Fruit fly (Drosophila melanogaster) Kc167 (cell line): ENCODE results near the gene eIF4H2.

ENCODE experiments used
- Myc ChIP-seq: fragments of >200 bp; optimal IDR thresholded peaks from 2 replicates; lab custom pipeline; 2017; ENCODE audit warnings: missing external identifiers
- Sin3A ChIP-seq: fragments of >200 bp; optimal IDR thresholded peaks from 2 replicates; lab custom pipeline; 2018; ENCODE audit warnings: missing external identifiers
- h ChIP-seq: fragments of >200 bp; optimal IDR thresholded peaks from 3 replicates; lab custom pipeline; 2018; ENCODE audit warnings: missing external identifiers
- insv ChIP-seq: fragments of >200 bp; optimal IDR thresholded peaks from 3 replicates; lab custom pipeline; 2018; ENCODE audit warnings: missing external identifiers
- psq ChIP-seq: fragments of >200 bp; optimal IDR thresholded peaks from 2 replicates; lab custom pipeline; 2017; ENCODE audit warnings: missing external identifiers
- ttk ChIP-seq: sonication (Bioruptor generic); optimal IDR thresholded peaks from 2 replicates; lab custom pipeline; 2017; ENCODE audit warnings: missing external identifiers

The eIF4H2 gene

DNA sequence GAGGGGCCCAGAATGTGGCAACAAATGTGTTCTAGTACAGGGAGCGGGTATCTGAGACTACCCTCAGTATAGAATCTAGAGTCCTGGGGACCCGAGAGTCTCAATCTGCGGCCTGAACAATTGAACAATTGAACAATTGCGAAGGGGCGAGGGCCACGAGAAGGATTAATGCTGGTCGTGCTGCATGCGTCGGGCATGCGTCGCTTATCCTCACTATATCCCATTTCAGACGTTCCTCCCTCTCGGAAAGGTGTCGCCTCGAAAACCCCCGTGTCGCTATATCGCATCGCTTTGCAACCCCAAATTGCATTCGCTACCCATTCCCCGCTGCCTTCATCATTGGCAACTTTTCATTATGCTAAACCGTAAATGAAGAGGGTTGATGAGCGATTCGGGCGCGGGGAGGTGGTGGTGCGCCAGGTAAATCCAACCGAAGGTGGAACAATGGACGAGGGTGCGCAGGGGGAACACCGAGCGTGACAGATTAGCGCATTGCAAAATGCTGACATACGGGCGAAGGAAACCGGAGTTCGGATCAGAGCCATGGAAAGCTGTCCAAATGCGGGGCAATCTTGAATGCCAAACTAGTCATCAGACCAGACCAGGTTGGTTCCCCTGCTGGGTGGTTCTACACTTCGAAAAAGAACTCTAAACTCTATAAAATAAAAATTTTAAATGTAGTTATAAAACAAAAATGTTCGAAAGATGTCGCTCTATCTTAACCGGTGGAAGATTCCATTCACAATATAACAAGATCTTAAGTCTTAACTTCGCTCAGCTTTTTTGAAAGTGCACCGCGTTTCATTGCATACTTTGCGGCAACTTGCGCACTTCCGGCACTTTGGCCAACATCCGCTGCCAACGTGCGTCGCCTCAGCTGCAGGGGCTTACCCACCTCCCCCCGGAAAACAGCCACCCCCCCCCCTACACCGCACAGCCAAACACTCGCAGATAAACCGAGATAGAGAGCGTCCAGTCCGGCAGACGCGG, 33.1 kb downstream of the eIF4H2 start:
- no peak for TF ChIP-seq h
- TF ChIP-seq insv (lab: Kevin White, UChicago): no peak
- TF ChIP-seq ttk (lab: Kevin White, UChicago): no peak
- TF ChIP-seq psq (lab: Kevin White, UChicago): no peak
- no peak for TF ChIP-seq Sin3A (lab: Kevin White, UChicago)
- TF ChIP-seq Myc: no peak

DNA sequence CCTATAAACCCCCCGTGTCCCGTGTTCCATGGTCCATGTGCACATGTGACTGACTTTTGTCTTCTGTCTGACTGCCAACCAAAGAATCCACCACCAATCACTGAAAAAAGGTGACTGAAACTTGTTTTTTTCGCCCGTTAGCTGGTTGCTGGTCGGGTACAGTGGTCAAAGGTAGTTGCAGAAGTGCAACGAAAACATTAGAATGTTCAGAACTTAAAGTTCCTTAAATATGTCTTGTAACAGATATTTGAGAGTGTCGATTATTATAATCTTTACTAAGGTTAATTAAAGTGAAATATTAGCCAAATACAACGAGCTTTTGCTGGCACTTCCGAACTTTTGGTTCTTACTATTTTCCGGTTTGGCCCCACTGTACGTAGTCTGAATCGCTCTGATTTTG, 35.3 kb downstream of the eIF4H2 start:
- TF ChIP-seq psq (lab: Kevin White, UChicago) (no peak), h (no peak), insv (lab: Kevin White, UChicago) (no peak), Sin3A (lab: Kevin White, UChicago) (no peak), Myc (no peak), ttk (lab: Kevin White, UChicago) (no peak)

- TF ChIP-seq Myc (no peak), insv (lab: Kevin White, UChicago) (no peak), h (no peak), psq (lab: Kevin White, UChicago) (no peak), ttk (lab: Kevin White, UChicago) (no peak), Sin3A (lab: Kevin White, UChicago) (no peak)
Measured at dm6 chr3R:30762230-30762629, 36.3 kb downstream of the eIF4H2 start.

DNA sequence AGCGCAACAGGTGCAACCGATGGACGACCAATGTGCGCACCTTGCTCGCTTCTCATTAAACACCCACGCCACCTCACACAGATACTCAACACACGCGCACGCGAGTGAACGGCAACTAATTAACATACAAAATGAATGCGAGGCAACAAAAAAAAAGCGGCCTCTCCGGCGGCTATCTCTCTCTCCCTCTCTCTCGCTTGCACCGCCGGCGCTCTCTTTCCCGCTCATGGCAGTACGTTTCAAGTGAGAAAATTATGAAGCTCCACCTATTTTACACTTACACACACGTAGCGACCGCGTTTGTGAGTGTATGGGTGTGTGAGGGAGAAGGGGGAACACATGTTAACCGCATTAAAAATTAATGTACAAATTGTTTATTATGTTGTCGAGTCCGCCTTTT, 38.2 kb downstream of the eIF4H2 start:
- TF ChIP-seq Sin3A (lab: Kevin White, UChicago) (no peak), Myc (no peak), insv (lab: Kevin White, UChicago) (no peak), psq (lab: Kevin White, UChicago) (no peak), ttk (lab: Kevin White, UChicago) (no peak), h (no peak)

DNA sequence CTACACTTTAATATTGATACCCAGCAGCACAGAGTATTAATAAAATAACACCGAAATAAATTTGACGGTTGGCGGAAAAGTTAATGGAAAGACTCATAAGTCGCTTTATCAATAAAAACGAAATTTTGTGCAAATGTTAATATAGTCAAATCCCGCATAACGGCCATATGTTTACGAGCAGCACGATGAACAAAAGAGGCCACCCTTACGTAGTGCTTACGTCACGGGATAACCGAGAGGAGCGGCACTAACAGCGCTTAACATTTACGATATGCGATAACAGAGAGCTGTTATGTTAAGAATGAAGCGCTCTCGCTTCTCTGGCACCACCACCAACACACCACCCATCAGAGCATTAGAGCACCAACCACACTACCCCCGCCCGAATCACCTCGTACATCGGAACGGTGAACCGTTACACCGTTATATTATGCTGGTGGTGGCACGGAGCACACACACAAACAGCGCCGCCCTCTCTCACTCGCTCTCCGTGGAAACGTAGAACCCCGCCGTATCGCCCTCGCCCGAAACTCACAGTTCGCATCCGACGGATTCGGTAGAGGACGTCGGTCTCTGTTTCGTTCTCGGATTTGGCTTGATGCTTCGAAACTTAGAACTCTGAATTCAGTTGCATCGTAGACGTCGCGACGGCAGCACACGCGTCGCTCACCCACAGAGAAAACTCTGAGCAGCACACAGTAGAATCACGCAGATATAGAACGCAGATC, 39.6 kb downstream of the eIF4H2 start, which contains the start of gene zfh1:
zfh1 (plus strand) TSS at position 621 of the 728 bp plus-strand sequence.
- TF ChIP-seq ttk (lab: Kevin White, UChicago) (no peak), psq (lab: Kevin White, UChicago) (no peak), Sin3A (lab: Kevin White, UChicago) (no peak), h (no peak), Myc (no peak), insv (lab: Kevin White, UChicago) (no peak)

- TF ChIP-seq psq (lab: Kevin White, UChicago) (no peak), ttk (lab: Kevin White, UChicago) (no peak), Sin3A (lab: Kevin White, UChicago) (no peak), Myc (no peak), insv (lab: Kevin White, UChicago) (no peak), h (no peak)
Measured at dm6 chr3R:30766922-30767504, 41.1 kb downstream of the eIF4H2 start.

dm6 chr3R:30767556-30767955, 41.7 kb downstream of the eIF4H2 start:
- TF ChIP-seq psq (lab: Kevin White, UChicago) (no peak), Myc (no peak), ttk (lab: Kevin White, UChicago) (no peak), Sin3A (lab: Kevin White, UChicago) (no peak), insv (lab: Kevin White, UChicago) (no peak), h (no peak)

DNA sequence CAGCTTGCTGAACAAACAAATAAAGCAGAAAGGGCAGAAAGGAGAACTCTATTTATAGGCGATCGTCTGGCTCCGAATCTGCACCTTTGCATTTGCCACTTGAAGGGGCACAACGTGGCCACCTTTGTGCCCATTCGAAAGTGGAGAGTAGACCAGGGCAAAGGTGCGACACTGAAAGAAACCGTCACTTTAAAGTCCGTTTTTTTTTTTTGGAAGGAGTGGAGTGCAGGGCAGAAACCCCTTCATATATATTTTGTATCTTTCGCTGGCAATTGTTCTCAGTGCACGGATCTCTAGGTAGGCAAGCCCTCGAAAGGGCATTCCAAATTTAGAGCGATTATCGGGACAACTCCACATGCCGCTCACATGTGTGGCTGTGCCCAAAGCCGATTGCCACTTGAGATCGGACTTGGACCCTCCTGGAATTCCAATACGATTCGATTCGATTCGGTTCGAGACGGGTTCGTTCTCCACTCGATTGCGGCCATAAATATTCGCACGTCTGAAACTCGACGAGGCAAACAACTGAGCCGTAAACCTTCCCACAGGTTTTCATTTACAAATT, 44.3 kb downstream of the eIF4H2 start:
- TF ChIP-seq Myc (no peak), insv (lab: Kevin White, UChicago) (no peak), Sin3A (lab: Kevin White, UChicago) (no peak), ttk (lab: Kevin White, UChicago) (no peak), h (no peak), psq (lab: Kevin White, UChicago) (no peak)

dm6 chr3R:30770709-30771108, 44.8 kb downstream of the eIF4H2 start:
- no peak for TF ChIP-seq h
- TF ChIP-seq Myc: no peak
- TF ChIP-seq ttk (lab: Kevin White, UChicago): no peak
- no peak for TF ChIP-seq insv (lab: Kevin White, UChicago)

DNA sequence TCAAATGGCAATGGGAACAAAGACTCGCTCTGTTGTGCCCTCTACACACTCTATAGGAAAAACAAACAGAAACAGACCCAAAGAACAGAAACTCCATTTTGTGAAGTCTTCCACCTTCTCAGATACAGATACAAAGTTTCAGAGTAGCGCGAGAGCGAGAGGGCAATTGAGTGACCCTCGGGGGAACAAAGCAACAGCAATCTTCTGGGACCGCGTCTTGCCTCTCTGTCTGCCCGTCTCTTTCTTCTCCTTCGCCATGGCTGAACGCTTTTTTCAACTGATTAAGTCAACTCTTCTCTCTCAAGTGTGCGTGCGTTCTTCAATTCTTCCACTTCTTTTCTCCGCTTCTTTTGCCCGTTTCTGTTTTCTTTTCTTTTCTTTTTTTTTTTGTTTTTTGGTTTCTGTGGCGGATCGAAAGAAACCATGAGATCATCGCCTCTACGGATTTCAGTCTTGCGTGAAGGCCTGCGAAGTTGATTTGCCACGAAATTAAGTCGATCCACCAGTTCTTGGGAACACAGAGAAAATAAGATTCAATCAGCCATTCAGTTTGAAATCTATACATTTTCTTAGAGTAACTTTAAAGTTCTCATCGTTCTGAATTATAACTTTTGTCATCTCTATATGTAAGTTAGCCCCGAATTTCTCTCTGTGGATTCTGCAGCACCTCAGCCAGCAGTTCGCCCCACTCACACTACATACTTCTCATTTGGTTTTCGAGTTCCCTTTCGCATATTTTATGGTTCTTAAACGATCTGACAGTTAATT, 47.1 kb downstream of the eIF4H2 start:
- no peak for TF ChIP-seq psq (lab: Kevin White, UChicago)
- TF ChIP-seq Myc: no peak
- no peak for TF ChIP-seq insv (lab: Kevin White, UChicago)
- no peak for TF ChIP-seq ttk (lab: Kevin White, UChicago)
- no peak for TF ChIP-seq h
- no peak for TF ChIP-seq Sin3A (lab: Kevin White, UChicago)

- TF ChIP-seq psq (lab: Kevin White, UChicago) (no peak), insv (lab: Kevin White, UChicago) (no peak), h (no peak), Myc (no peak), Sin3A (lab: Kevin White, UChicago) (no peak), ttk (lab: Kevin White, UChicago) (no peak)
Measured at dm6 chr3R:30775249-30775648, 49.4 kb downstream of the eIF4H2 start.
